Worm (Caenorhabditis elegans): ENCODE data around the gene Y44A6D.7.

Gene Y44A6D.7

DNA sequence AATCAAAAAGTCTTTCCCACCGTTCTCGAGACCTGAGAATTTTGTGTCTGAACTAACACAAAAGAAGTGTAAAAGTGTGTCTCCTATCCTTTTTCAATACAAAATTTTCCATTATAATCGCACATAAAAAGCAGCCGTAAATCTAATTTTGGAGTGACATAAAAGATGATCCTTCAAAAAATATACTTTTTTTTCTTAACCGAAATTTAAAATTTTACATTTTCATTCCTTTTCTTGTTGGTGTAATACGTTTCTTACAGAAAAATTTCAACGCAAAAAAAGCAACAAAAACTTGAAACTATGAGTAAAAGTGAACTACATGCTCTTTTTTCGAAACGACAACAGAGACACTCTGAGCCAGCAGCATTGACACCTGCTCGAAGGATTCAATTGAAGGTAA lies 7.5 kb upstream of the Y44A6D.7 start, which contains the start of gene Y44A6D.6:
Gene Y44A6D.6, plus strand, starts transcription at position 301 of the 400 bp plus-strand sequence.
- TF ChIP-seq irx-1 (tag; optimal IDR thresholded peaks at IDR 0.05) (no peak), vab-15 (tag; optimal IDR thresholded peaks at IDR 0.05) (no peak), lin-35 (GFP tag; optimal IDR thresholded peaks at IDR 0.05) (no peak), nhr-28 (tag; optimal IDR thresholded peaks at IDR 0.05) (no peak), elt-2 (tag; optimal IDR thresholded peaks at IDR 0.05) (no peak), lin-39 (tag; optimal IDR thresholded peaks at IDR 0.05) (no peak)

DNA sequence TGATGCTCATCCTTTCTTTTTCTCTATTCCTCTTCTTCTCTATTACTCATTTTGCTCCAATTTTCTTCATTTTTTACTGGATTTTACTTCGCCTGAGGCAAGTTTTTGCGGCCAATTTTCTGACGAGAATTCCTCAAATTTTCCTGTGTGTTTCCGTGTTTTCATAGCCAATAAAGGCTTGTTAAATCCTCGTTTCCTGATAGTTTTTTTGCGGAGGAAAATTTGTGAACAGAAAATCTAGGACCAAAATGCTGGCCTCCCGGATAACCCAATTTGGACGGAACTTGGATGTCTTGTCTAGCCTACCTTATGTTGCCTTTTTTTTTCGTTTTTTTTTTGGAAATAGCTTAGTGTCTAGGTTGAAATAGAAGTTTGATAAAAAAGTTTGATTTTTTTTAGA lies 878 bp upstream of the Y44A6D.7 start:
- no peak for TF ChIP-seq efl-1 (optimal IDR thresholded peaks at IDR 0.05)
- TF ChIP-seq efl-1 (GFP tag; optimal IDR thresholded peaks at IDR 0.05 in 1 of 2), result peak in 1 of 2 experiments; percentile 7
- TF ChIP-seq ceh-63 (GFP tag; optimal IDR thresholded peaks at IDR 0.05), result no peak
- peak; percentile 56 for TF ChIP-seq lin-14 (GFP tag; optimal IDR thresholded peaks at IDR 0.05)
- no peak for TF ChIP-seq swsn-7 (tag; optimal IDR thresholded peaks at IDR 0.05)

- TF ChIP-seq mep-1 (tag; optimal IDR thresholded peaks at IDR 0.05) (no peak), egl-13 (tag; optimal IDR thresholded peaks at IDR 0.05) (no peak), lin-15B (tag; optimal IDR thresholded peaks at IDR 0.05) (no peak), efl-1 (optimal IDR thresholded peaks at IDR 0.05) (no peak), efl-1 (GFP tag; optimal IDR thresholded peaks at IDR 0.05 in 1 of 2) (no peak), dpl-1 (GFP tag; optimal IDR thresholded peaks at IDR 0.05) (no peak), C04F5.9 (tag; optimal IDR thresholded peaks at IDR 0.05) (no peak), ets-5 (GFP tag; IDR thresholded peaks at IDR 0.05) (no peak)
Measured at ce11 chrV:20815842-20816241, 1.3 kb downstream of the Y44A6D.7 start, which contains the start of gene sshk-1. Gene sshk-1 (plus strand): TSS chrV:20816142.

ce11 chrV:20820033-20820432 lies 5.5 kb downstream of the Y44A6D.7 start, which contains the start of gene T03D8.6:
Gene T03D8.6 (minus strand): TSS chrV:20820330.
- TF ChIP-seq dpl-1 (GFP tag; optimal IDR thresholded peaks at IDR 0.05), result no peak
- TF ChIP-seq blmp-1 (tag; optimal IDR thresholded peaks at IDR 0.05), result peak; percentile 68

ce11 chrV:20824962-20825609 lies 10.6 kb downstream of the Y44A6D.7 start, which contains the start of the genes gcy-22 and grl-14:
Gene gcy-22 (minus strand): TSS chrV:20825062.
Gene grl-14 (plus strand): TSS chrV:20825559.
- no peak for TF ChIP-seq fkh-10 (GFP tag; optimal IDR thresholded peaks at IDR 0.05)

DNA sequence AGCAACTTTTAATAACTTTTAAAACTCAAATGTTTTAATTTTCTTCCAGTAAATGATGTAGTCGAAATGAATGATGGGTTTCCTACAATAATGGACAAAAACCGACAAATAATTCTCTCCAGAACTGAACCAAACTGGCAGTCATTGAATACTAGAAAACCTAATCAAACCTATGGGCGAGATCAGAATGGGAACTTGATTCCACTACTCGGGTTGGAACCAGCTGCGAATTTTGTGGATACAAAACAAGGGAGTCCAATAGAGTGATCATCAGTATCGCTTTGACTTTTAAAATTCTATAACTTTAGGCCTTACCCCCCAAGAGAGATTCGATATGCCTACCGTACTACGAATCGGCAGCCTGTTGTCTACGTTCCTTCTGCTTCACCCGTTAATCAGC lies 12.1 kb downstream of the Y44A6D.7 start:
- TF ChIP-seq snu-23 (GFP tag; optimal IDR thresholded peaks at IDR 0.05) (no peak), egl-27 (tag; optimal IDR thresholded peaks at IDR 0.05) (no peak), nhr-77 (tag; optimal IDR thresholded peaks at IDR 0.05) (no peak), alr-1 (tag; optimal IDR thresholded peaks at IDR 0.05; ENCODE audit: borderline replicate concordance) (no peak), nhr-76 (tag; optimal IDR thresholded peaks at IDR 0.05) (no peak), snpc-4 (tag; optimal IDR thresholded peaks at IDR 0.05) (no peak), egl-13 (tag; optimal IDR thresholded peaks at IDR 0.05) (no peak)

- peak; percentile 38 for TF ChIP-seq dsc-1 (tag; optimal IDR thresholded peaks at IDR 0.05)
- TF ChIP-seq dpl-1 (GFP tag; optimal IDR thresholded peaks at IDR 0.05), result peak in 2 of 3 experiments; percentile 22 to 38
- TF ChIP-seq pax-3 (tag; optimal IDR thresholded peaks at IDR 0.05), result peak; percentile 62
- TF ChIP-seq xbp-1 (tag; optimal IDR thresholded peaks at IDR 0.05), result peak; percentile 23
- TF ChIP-seq aly-2 (tag; optimal IDR thresholded peaks at IDR 0.05), result peak; percentile 2
- TF ChIP-seq lin-39 (tag; optimal IDR thresholded peaks at IDR 0.05), result no peak
- peak; percentile 86 for TF ChIP-seq unc-86 (tag; optimal IDR thresholded peaks at IDR 0.05)
- TF ChIP-seq nhr-71 (tag; optimal IDR thresholded peaks at IDR 0.05), result peak; percentile 75
- peak; percentile 12; the same call in 1 of the 2 replicates for TF ChIP-seq nhr-19 (GFP tag; conservative IDR thresholded peaks at IDR 0.05)
- no peak for TF ChIP-seq hlh-4 (tag; optimal IDR thresholded peaks at IDR 0.05)
- TF ChIP-seq mdl-1 (tag; optimal IDR thresholded peaks at IDR 0.05), result peak in 1 of 2 experiments; percentile 45
- peak; percentile 49 to 64 for TF ChIP-seq efl-1 (optimal IDR thresholded peaks at IDR 0.05)
- peak in 1 of 2 experiments; percentile 7 for TF ChIP-seq efl-1 (GFP tag; optimal IDR thresholded peaks at IDR 0.05 in 1 of 2)
- TF ChIP-seq efl-3 (GFP tag; optimal IDR thresholded peaks at IDR 0.05), result no peak
- no peak for TF ChIP-seq nhr-77 (tag; optimal IDR thresholded peaks at IDR 0.05)
- TF ChIP-seq snpc-4 (tag; optimal IDR thresholded peaks at IDR 0.05), result peak; percentile 18
- peak; percentile 69 for TF ChIP-seq isw-1 (GFP tag; IDR thresholded peaks at IDR 0.05)
- TF ChIP-seq lin-15B (tag; optimal IDR thresholded peaks at IDR 0.05), result peak; percentile 23
- TF ChIP-seq ces-1 (GFP tag; optimal IDR thresholded peaks at IDR 0.05), result peak; percentile 55
- peak in 1 of 2 experiments; percentile 63 for TF ChIP-seq lin-35 (GFP tag; optimal IDR thresholded peaks at IDR 0.05)
- no peak for TF ChIP-seq vab-15 (tag; optimal IDR thresholded peaks at IDR 0.05)
- TF ChIP-seq lin-13 (GFP tag; optimal IDR thresholded peaks at IDR 0.05), result peak; percentile 27
Measured at ce11 chrV:20828820-20829219, 14.3 kb downstream of the Y44A6D.7 start, which contains the start of gene sbt-1. Gene sbt-1 (minus strand): TSS chrV:20828881.

Data from whole organism, L1 larva.